Fruit fly (Drosophila melanogaster) whole organism, embryonic: ENCODE data around the gene Mon1.

Experiments
- Ada2b ChIP-seq: fragments of 200-800 bp; sonication (Bioruptor generic); IDR thresholded peaks from 2 replicates; pipeline ENCODE4 v1.3.6; 2022; ENCODE audit warnings: missing biosample characterization, missing genetic modification characterization
- Antp ChIP-seq: fragments of 200-800 bp; sonication (Bioruptor generic); optimal IDR thresholded peaks from 3 replicates; lab custom pipeline; 2016; ENCODE audit warnings: missing biosample characterization, missing genetic modification characterization
- B-H2 ChIP-seq: fragments of 200-800 bp; sonication (Bioruptor generic); optimal IDR thresholded peaks from 2 replicates; lab custom pipeline; 2018; ENCODE audit warnings: missing biosample characterization, mild to moderate bottlenecking, missing genetic modification characterization
- CG10274 ChIP-seq: fragments of 200-800 bp; sonication (Bioruptor generic); optimal IDR thresholded peaks from 3 replicates; lab custom pipeline; 2017; ENCODE audit warnings: missing biosample characterization, mild to moderate bottlenecking, missing genetic modification characterization
- CG10321 ChIP-seq: fragments of 200-800 bp; sonication (Bioruptor generic); IDR thresholded peaks from 2 replicates; pipeline ENCODE4 v1.3.6; 2022; ENCODE audit warnings: missing biosample characterization, missing genetic modification characterization
- CG10543 ChIP-seq: fragments of 200-800 bp; sonication (Bioruptor generic); optimal IDR thresholded peaks from 3 replicates; lab custom pipeline; 2017; ENCODE audit warnings: missing biosample characterization, mild to moderate bottlenecking, missing genetic modification characterization, moderate library complexity
- CG13894 ChIP-seq: fragments of 200-800 bp; sonication (Bioruptor generic); optimal IDR thresholded peaks from 3 replicates; lab custom pipeline; 2018; ENCODE audit warnings: missing biosample characterization, mild to moderate bottlenecking, missing genetic modification characterization, moderate library complexity
- CG15269 ChIP-seq: fragments of 200-800 bp; sonication (Bioruptor generic); optimal IDR thresholded peaks from 2 replicates; lab custom pipeline; 2018; ENCODE audit warnings: missing biosample characterization, mild to moderate bottlenecking, missing genetic modification characterization, moderate library complexity
- CG16779 ChIP-seq: fragments of 200-800 bp; sonication (Bioruptor generic); IDR thresholded peaks from 2 replicates; pipeline ENCODE4 v1.3.6; 2022; ENCODE audit warnings: missing biosample characterization, missing genetic modification characterization
- CG17359 ChIP-seq: fragments of 200-800 bp; sonication (Bioruptor generic); optimal IDR thresholded peaks from 3 replicates; lab custom pipeline; 2018; ENCODE audit warnings: missing biosample characterization, mild to moderate bottlenecking, missing genetic modification characterization, moderate library complexity
- CG17568 ChIP-seq: fragments of 200-800 bp; sonication (Bioruptor generic); optimal IDR thresholded peaks from 2 replicates; lab custom pipeline; 2018; ENCODE audit warnings: missing biosample characterization, mild to moderate bottlenecking, missing genetic modification characterization, moderate library complexity
- CG18599 ChIP-seq: fragments of 200-800 bp; sonication (Bioruptor generic); optimal IDR thresholded peaks from 3 replicates; lab custom pipeline; 2017; ENCODE audit warnings: missing biosample characterization, missing genetic modification characterization, mild to moderate bottlenecking, moderate library complexity, missing genetic modification reagents
- CG30403 ChIP-seq: fragments of 200-800 bp; sonication (Bioruptor generic); optimal IDR thresholded peaks from 3 replicates; lab custom pipeline; 2016; ENCODE audit warnings: missing biosample characterization, missing genetic modification characterization
- CG3281 ChIP-seq: fragments of 200-800 bp; sonication (Bioruptor generic); optimal IDR thresholded peaks from 3 replicates; lab custom pipeline; 2017; ENCODE audit warnings: missing biosample characterization, mild to moderate bottlenecking, missing genetic modification characterization
- CG3995 ChIP-seq: fragments of 200-800 bp; sonication (Bioruptor generic); optimal IDR thresholded peaks from 3 replicates; lab custom pipeline; 2016; ENCODE audit warnings: missing biosample characterization, missing genetic modification characterization
- CG4282 ChIP-seq: fragments of 200-800 bp; sonication (Bioruptor generic); optimal IDR thresholded peaks from 2 replicates; lab custom pipeline; 2016; ENCODE audit warnings: missing biosample characterization, missing genetic modification characterization
- CG4424 ChIP-seq: fragments of 200-800 bp; sonication (Bioruptor generic); optimal IDR thresholded peaks from 3 replicates; lab custom pipeline; 2016; ENCODE audit warnings: missing biosample characterization, missing genetic modification characterization
- CG6654 ChIP-seq: fragments of 200-800 bp; sonication (Bioruptor generic); optimal IDR thresholded peaks from 2 replicates; lab custom pipeline; 2017; ENCODE audit warnings: missing biosample characterization, mild to moderate bottlenecking, missing genetic modification characterization
- CG7745 ChIP-seq: fragments of 200-800 bp; sonication (Bioruptor generic); optimal IDR thresholded peaks from 2 replicates; lab custom pipeline; 2018; ENCODE audit warnings: missing biosample characterization, mild to moderate bottlenecking, missing genetic modification characterization, moderate library complexity
- D19A ChIP-seq: fragments of 200-800 bp; optimal IDR thresholded peaks from 3 replicates; lab custom pipeline; 2019; ENCODE audit warnings: missing biosample characterization, mild to moderate bottlenecking, missing genetic modification characterization, moderate library complexity
- Doc3 ChIP-seq: fragments of 200-800 bp; sonication (Bioruptor generic); IDR thresholded peaks from 3 replicates; pipeline ENCODE4 v1.3.6; 2022; ENCODE audit warnings: missing biosample characterization, missing genetic modification characterization; ENCODE audit not compliant: partially characterized antibody
- Fer1 ChIP-seq: fragments of 200-800 bp; sonication (Bioruptor generic); optimal IDR thresholded peaks from 2 replicates; lab custom pipeline; 2017; ENCODE audit warnings: missing biosample characterization, mild to moderate bottlenecking, missing genetic modification characterization
- HLHmδ ChIP-seq: fragments of 200-800 bp; sonication (Bioruptor generic); optimal IDR thresholded peaks from 2 replicates; lab custom pipeline; 2018; ENCODE audit warnings: missing biosample characterization, mild to moderate bottlenecking, missing genetic modification characterization, moderate library complexity
- Hmx ChIP-seq: fragments of 200-800 bp; sonication (Bioruptor generic); optimal IDR thresholded peaks from 2 replicates; lab custom pipeline; 2016; ENCODE audit warnings: missing biosample characterization, missing genetic modification characterization
- MBD-R2 ChIP-seq: fragments of 200-800 bp; sonication (Bioruptor generic); IDR thresholded peaks from 2 replicates; pipeline ENCODE4 v1.3.6; 2022; ENCODE audit warnings: missing biosample characterization, missing genetic modification characterization
- NfI ChIP-seq: fragments of 200-800 bp; sonication (Bioruptor generic); optimal IDR thresholded peaks from 3 replicates; lab custom pipeline; 2018; ENCODE audit warnings: missing biosample characterization, mild to moderate bottlenecking, missing genetic modification characterization, moderate library complexity
- Opbp ChIP-seq: fragments of 200-800 bp; sonication (Bioruptor generic); IDR thresholded peaks from 3 replicates; pipeline ENCODE4 v1.3.6; 2022; ENCODE audit warnings: missing biosample characterization, missing genetic modification characterization; ENCODE audit not compliant: partially characterized antibody
- Poxn ChIP-seq: fragments of 200-800 bp; sonication (Bioruptor generic); IDR thresholded peaks from 2 replicates; pipeline ENCODE4 v1.3.6; 2022; ENCODE audit warnings: missing biosample characterization, missing genetic modification characterization
- Scr ChIP-seq: fragments of 200-800 bp; sonication (Bioruptor generic); IDR thresholded peaks from 2 replicates; pipeline ENCODE4 v1.3.6; 2022; ENCODE audit warnings: missing biosample characterization, missing genetic modification characterization; ENCODE audit not compliant: partially characterized antibody
- TFAM ChIP-seq: fragments of 200-800 bp; sonication (Bioruptor generic); optimal IDR thresholded peaks from 2 replicates; lab custom pipeline; 2017; ENCODE audit warnings: missing biosample characterization, missing genetic modification characterization, inconsistent platforms
- bcd ChIP-seq: fragments of 200-800 bp; sonication (Bioruptor generic); optimal IDR thresholded peaks from 2 replicates; lab custom pipeline; 2017; ENCODE audit warnings: missing biosample characterization, mild to moderate bottlenecking, missing genetic modification characterization
- cad ChIP-seq: fragments of >200 bp; optimal IDR thresholded peaks from 2 replicates; lab custom pipeline; 2017; ENCODE audit warnings: missing biosample characterization, missing genetic modification characterization
- crc ChIP-seq: fragments of 200-800 bp; sonication (Bioruptor generic); optimal IDR thresholded peaks from 2 replicates; lab custom pipeline; 2016; ENCODE audit warnings: missing biosample characterization, missing genetic modification characterization
- da ChIP-seq: fragments of 200-800 bp; sonication (Bioruptor generic); optimal IDR thresholded peaks from 2 replicates; lab custom pipeline; 2016; ENCODE audit warnings: missing biosample characterization, missing genetic modification characterization
- dpn ChIP-seq, 2 experiments: fragments of 200-800 bp; sonication (Bioruptor generic); optimal IDR thresholded peaks; 3 replicates each; lab custom pipeline; 2016; ENCODE audit warnings: missing biosample characterization in 2 of 2, missing genetic modification characterization in 2 of 2
- exex ChIP-seq: fragments of 200-800 bp; sonication (Bioruptor generic); optimal IDR thresholded peaks from 4 replicates; lab custom pipeline; 2018; ENCODE audit warnings: missing biosample characterization, mild to moderate bottlenecking, missing genetic modification characterization, moderate library complexity
- eyg ChIP-seq: fragments of 200-800 bp; sonication (Bioruptor generic); optimal IDR thresholded peaks from 3 replicates; lab custom pipeline; 2016; ENCODE audit warnings: missing biosample characterization, missing genetic modification characterization
- fd64A ChIP-seq: fragments of 200-800 bp; sonication (Bioruptor generic); optimal IDR thresholded peaks from 3 replicates; lab custom pipeline; 2018; ENCODE audit warnings: missing biosample characterization, mild to moderate bottlenecking, missing genetic modification characterization
- gfzf ChIP-seq: fragments of 200-800 bp; sonication (Bioruptor generic); optimal IDR thresholded peaks from 2 replicates; lab custom pipeline; 2016; ENCODE audit warnings: missing biosample characterization, mild to moderate bottlenecking, missing genetic modification characterization, moderate library complexity
- hkb ChIP-seq, 2 experiments: fragments of 200-800 bp in 1 of 2; fragments of >200 bp in 1 of 2; sonication (Bioruptor generic) in 1 of 2; IDR thresholded peaks in 1 of 2; optimal IDR thresholded peaks in 1 of 2; 2 replicates each; pipeline versions ENCODE4 v1.3.6 to Lab custom; 2017 to 2022; ENCODE audit warnings: missing biosample characterization in 1 of 2, missing genetic modification characterization in 1 of 2
- kah ChIP-seq: fragments of 200-800 bp; sonication (Bioruptor generic); optimal IDR thresholded peaks from 2 replicates; lab custom pipeline; 2018; ENCODE audit warnings: missing biosample characterization, mild to moderate bottlenecking, missing genetic modification characterization
- ken ChIP-seq: fragments of 200-800 bp; sonication (Bioruptor generic); IDR thresholded peaks from 3 replicates; pipeline ENCODE4 v1.3.6; 2022; ENCODE audit warnings: missing biosample characterization, missing genetic modification characterization
- luna ChIP-seq: fragments of 200-800 bp; sonication (Bioruptor generic); optimal IDR thresholded peaks from 2 replicates; lab custom pipeline; 2016; ENCODE audit warnings: missing biosample characterization, missing genetic modification characterization
- nau ChIP-seq: fragments of 200-800 bp; sonication (Bioruptor generic); optimal IDR thresholded peaks from 3 replicates; lab custom pipeline; 2017; ENCODE audit warnings: missing biosample characterization, mild to moderate bottlenecking, missing genetic modification characterization, missing genetic modification reagents
- nom ChIP-seq: fragments of 200-800 bp; sonication (Bioruptor generic); optimal IDR thresholded peaks from 2 replicates; lab custom pipeline; 2017; ENCODE audit warnings: missing biosample characterization, missing genetic modification characterization, mild to moderate bottlenecking, moderate library complexity, missing genetic modification reagents
- pros ChIP-seq: fragments of 200-800 bp; sonication (Bioruptor generic); optimal IDR thresholded peaks from 3 replicates; lab custom pipeline; 2019; ENCODE audit warnings: missing biosample characterization, mild to moderate bottlenecking, missing genetic modification characterization, moderate library complexity
- sna ChIP-seq: fragments of 200-800 bp; sonication (Bioruptor generic); IDR thresholded peaks from 2 replicates; pipeline ENCODE4 v1.3.6; 2022; ENCODE audit warnings: missing biosample characterization, missing genetic modification characterization; ENCODE audit not compliant: partially characterized antibody
- sqz ChIP-seq: fragments of 200-800 bp; sonication (Bioruptor generic); optimal IDR thresholded peaks from 3 replicates; lab custom pipeline; 2018; ENCODE audit warnings: missing biosample characterization, mild to moderate bottlenecking, missing genetic modification characterization
- tap ChIP-seq: fragments of 200-800 bp; optimal IDR thresholded peaks from 3 replicates; lab custom pipeline; 2019; ENCODE audit warnings: missing biosample characterization, mild to moderate bottlenecking, missing genetic modification characterization, moderate library complexity
- wdn ChIP-seq: fragments of 200-800 bp; sonication (Bioruptor generic); IDR thresholded peaks from 2 replicates; pipeline ENCODE4 v1.3.6; 2022; ENCODE audit warnings: missing biosample characterization, missing genetic modification characterization
- yki ChIP-seq: fragments of >200 bp; optimal IDR thresholded peaks from 3 replicates; lab custom pipeline; 2018

Mon1 gene

dm6 chr2L:4883023-4883392 is 32.6 kb downstream of the Mon1 start, which contains the start of the genes Cf2 and CG3008 (continued):
- TF ChIP-seq CG3995 (GFP tag; lab: Kevin White, UChicago) (no peak), CG6654 (GFP tag; lab: Kevin White, UChicago) (no peak), eyg (no peak), sna (GFP tag; lab: Robert Waterston, UW) (peak; percentile 71; the same call in 1 of the 2 replicates), gfzf (GFP tag; lab: Kevin White, UChicago) (peak; percentile 21), Doc3 (peak; percentile 79), Opbp (GFP tag; lab: Robert Waterston, UW) (peak; percentile 72), CG18599 (no peak), CG4424 (GFP tag; lab: Kevin White, UChicago) (peak; percentile 3), tap (tag; lab: Kevin White, UChicago) (no peak), CG10321 (no peak), hkb (optimal IDR thresholded peaks at IDR 0.05; lab: Kevin White, UChicago) (no peak), hkb (GFP tag; IDR thresholded peaks at IDR 0.05; lab: Robert Waterston, UW) (no peak), Antp (GFP tag; lab: Kevin White, UChicago) (no peak), CG30403 (peak; percentile 19), wdn (GFP tag; lab: Robert Waterston, UW) (no peak), CG15269 (tag; lab: Kevin White, UChicago) (no peak), NfI (GFP tag; lab: Kevin White, UChicago) (no peak), kah (GFP tag; lab: Kevin White, UChicago) (no peak), CG13894 (tag; lab: Kevin White, UChicago) (no peak), CG17568 (GFP tag; lab: Kevin White, UChicago) (no peak), D19A (tag; lab: Kevin White, UChicago) (no peak), bcd (GFP tag; lab: Kevin White, UChicago) (no peak), CG10274 (GFP tag; lab: Kevin White, UChicago) (no peak), MBD-R2 (GFP tag; lab: Robert Waterston, UW) (peak; percentile 64), TFAM (GFP tag; lab: Kevin White, UChicago) (no peak), nau (GFP tag; lab: Kevin White, UChicago) (no peak), Ada2b (GFP tag; lab: Robert Waterston, UW) (no peak), ken (no peak), sqz (GFP tag; lab: Kevin White, UChicago) (no peak), B-H2 (GFP tag; lab: Kevin White, UChicago) (no peak), Poxn (GFP tag; lab: Robert Waterston, UW) (no peak), Hmx (GFP tag; lab: Kevin White, UChicago) (no peak), pros (no peak), fd64A (no peak), Scr (peak; percentile 90), da (GFP tag; lab: Kevin White, UChicago) (no peak), nom (GFP tag; lab: Kevin White, UChicago) (no peak), luna (no peak), dpn (GFP tag; optimal IDR thresholded peaks at IDR 0.05; lab: Kevin White, UChicago) (no peak), CG16779 (GFP tag; lab: Robert Waterston, UW) (no peak), CG17359 (tag; lab: Kevin White, UChicago) (no peak), crc (no peak), CG10543 (GFP tag; lab: Kevin White, UChicago) (no peak), CG3281 (GFP tag; lab: Kevin White, UChicago) (no peak), Fer1 (GFP tag; lab: Kevin White, UChicago) (no peak), HLHmδ (no peak), exex (tag; lab: Kevin White, UChicago) (no peak), yki (lab: Kevin White, UChicago) (no peak), CG4282 (GFP tag; lab: Kevin White, UChicago) (no peak), CG7745 (tag; lab: Kevin White, UChicago) (no peak), cad (GFP tag; lab: Kevin White, UChicago) (no peak)
